Worm (Caenorhabditis elegans): ENCODE measurements around the gene T13C2.7.

ce11 chrII:6821832-6822231, 42.6 kb downstream of the T13C2.7 start:
- TF ChIP-seq ceh-8 (GFP tag; optimal IDR thresholded peaks at IDR 0.05) (no peak), rnt-1 (tag; optimal IDR thresholded peaks at IDR 0.05) (no peak), tlp-1 (tag; optimal IDR thresholded peaks at IDR 0.05) (peak; percentile 72), unc-130 (tag; optimal IDR thresholded peaks at IDR 0.05) (no peak)

Measured in whole organism, L1 larva.